Worm (Caenorhabditis elegans) whole organism, L4/young adult: ENCODE data around the gene T21C9.9.

Experiments used
- W03F9.2 ChIP-seq: fragments of 150-350 bp; optimal IDR thresholded peaks from 2 replicates; lab custom pipeline; 2014; ENCODE audit warnings: missing biosample characterization, missing genetic modification characterization
- dao-5 ChIP-seq: sonication (generic microtip); optimal IDR thresholded peaks from 2 replicates; lab custom pipeline; 2016; ENCODE audit warnings: missing genotype, missing genetic modification characterization, moderate library complexity, missing compliant biosample characterization
- him-1 ChIP-seq: sonication (generic microtip); optimal IDR thresholded peaks from 2 replicates; lab custom pipeline; 2016; ENCODE audit warnings: missing genotype, missing genetic modification reagents, missing genetic modification characterization, missing compliant biosample characterization

DNA sequence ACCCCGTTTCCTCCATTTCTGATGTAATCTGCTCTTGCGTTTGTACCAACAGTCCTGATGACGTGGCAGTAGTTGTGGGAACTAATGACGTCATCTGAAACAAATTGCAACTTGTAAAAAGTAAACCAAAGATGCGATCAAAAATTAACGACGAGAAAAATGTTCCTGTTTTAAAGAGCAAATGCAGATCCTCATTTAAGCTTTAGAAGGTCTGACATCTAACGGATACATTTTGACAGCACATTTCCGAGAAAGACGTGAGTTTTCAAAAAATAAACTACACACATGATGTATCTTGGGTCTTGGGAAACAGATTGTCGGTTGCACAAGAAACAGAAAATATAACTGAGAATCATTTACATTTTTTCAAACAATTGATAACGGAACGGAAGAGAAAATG, 23.1 kb upstream of the T21C9.9 start, which contains the start of gene H09F14.1:
- TF ChIP-seq dao-5 (no peak), him-1 (tag; lab: Kevin White, UChicago) (no peak), W03F9.2 (tag; lab: Kevin White, UChicago) (no peak)
